Worm (Caenorhabditis elegans) whole organism, L4/young adult: ENCODE results near the gene ZC196.9.

Source experiments
- W03F9.2 ChIP-seq: fragments of 150-350 bp; optimal IDR thresholded peaks from 2 replicates; lab custom pipeline; 2014; ENCODE audit warnings: missing biosample characterization, missing genetic modification characterization
- him-1 ChIP-seq: sonication (generic microtip); optimal IDR thresholded peaks from 2 replicates; lab custom pipeline; 2016; ENCODE audit warnings: missing genotype, missing genetic modification reagents, missing genetic modification characterization, missing compliant biosample characterization

ce11 chrV:8776270-8776669 is 49.3 kb upstream of the ZC196.9 start, which contains the start of gene B0507.1:
- TF ChIP-seq W03F9.2 (tag; lab: Kevin White, UChicago) (no peak), him-1 (tag; lab: Kevin White, UChicago) (no peak)
